Fruit fly (Drosophila melanogaster) whole organism, wandering third instar larva: Measurements from ENCODE around the gene lva.

Source experiments
- Abd-B ChIP-seq: fragments of >200 bp; optimal IDR thresholded peaks from 2 replicates; lab custom pipeline; 2017; ENCODE audit warnings: missing biosample characterization, missing genetic modification characterization
- CG32264 ChIP-seq: fragments of 200-800 bp; sonication (Bioruptor generic); optimal IDR thresholded peaks from 2 replicates; lab custom pipeline; 2016; ENCODE audit warnings: missing biosample characterization, missing genetic modification characterization
- CG9705 ChIP-seq: fragments of 200-800 bp; sonication (Bioruptor generic); optimal IDR thresholded peaks from 2 replicates; lab custom pipeline; 2018; ENCODE audit warnings: missing biosample characterization, mild to moderate bottlenecking, missing genetic modification characterization
- CrebA ChIP-seq: fragments of 200-800 bp; sonication (Bioruptor generic); optimal IDR thresholded peaks from 2 replicates; lab custom pipeline; 2016; ENCODE audit warnings: missing biosample characterization, mild to moderate bottlenecking, missing genetic modification characterization, borderline replicate concordance
- Dfd ChIP-seq: fragments of >200 bp; optimal IDR thresholded peaks from 2 replicates; lab custom pipeline; 2017; ENCODE audit warnings: missing biosample characterization, missing genetic modification characterization
- Dif ChIP-seq: fragments of 200-275, 200-300 bp; sonication (Bioruptor generic); optimal IDR thresholded peaks from 2 replicates; lab custom pipeline; 2018; ENCODE audit warnings: missing biosample characterization, missing genetic modification characterization; ENCODE audit not compliant: partially characterized antibody
- GATAd ChIP-seq: sonication (Bioruptor generic); optimal IDR thresholded peaks from 2 replicates; lab custom pipeline; 2016; ENCODE audit warnings: missing biosample characterization, missing genetic modification characterization
- HLH106 ChIP-seq: fragments of 200-800 bp; optimal IDR thresholded peaks from 3 replicates; lab custom pipeline; 2019; ENCODE audit warnings: missing biosample characterization, mild to moderate bottlenecking, missing genetic modification characterization, moderate library complexity
- Hnf4 ChIP-seq: fragments of 200-800 bp; sonication (Bioruptor generic); optimal IDR thresholded peaks from 2 replicates; lab custom pipeline; 2016; ENCODE audit warnings: missing biosample characterization, mild to moderate bottlenecking, missing genetic modification characterization
- Hr78 ChIP-seq: fragments of >200 bp; optimal IDR thresholded peaks from 2 replicates; lab custom pipeline; 2017; ENCODE audit warnings: missing biosample characterization, missing genetic modification characterization
- Hr83 ChIP-seq: fragments of 200-300 bp; sonication (Bioruptor generic); optimal IDR thresholded peaks from 2 replicates; lab custom pipeline; 2016; ENCODE audit warnings: missing biosample characterization, mild to moderate bottlenecking, missing genetic modification characterization, moderate library complexity; ENCODE audit not compliant: poor library complexity, severe bottlenecking
- Jra ChIP-seq: sonication (Bioruptor generic); optimal IDR thresholded peaks from 2 replicates; lab custom pipeline; 2016; ENCODE audit warnings: missing biosample characterization, missing genetic modification characterization
- Mio ChIP-seq: sonication (Bioruptor generic); optimal IDR thresholded peaks from 2 replicates; lab custom pipeline; 2016; ENCODE audit warnings: missing biosample characterization, missing genetic modification characterization
- Myc ChIP-seq: fragments of >200 bp; optimal IDR thresholded peaks from 2 replicates; lab custom pipeline; 2017
- N ChIP-seq: fragments of >200 bp; optimal IDR thresholded peaks from 2 replicates; lab custom pipeline; 2018; ENCODE audit warnings: missing biosample characterization, missing external identifiers, missing genetic modification characterization
- OdsH ChIP-seq: fragments of 200-800 bp; sonication (Bioruptor generic); optimal IDR thresholded peaks from 2 replicates; lab custom pipeline; 2016; ENCODE audit warnings: missing biosample characterization, mild to moderate bottlenecking, missing genetic modification characterization
- Rel ChIP-seq, 2 experiments: fragments of 200-800 bp; sonication (Bioruptor generic) in 1 of 2; optimal IDR thresholded peaks; 2 replicates in 1 of 2; 3 replicates in 1 of 2; lab custom pipeline; 2016 to 2019; ENCODE audit warnings: mild to moderate bottlenecking in 2 of 2, missing biosample characterization in 2 of 2, missing genetic modification characterization in 2 of 2, moderate library complexity in 1 of 2
- Sp1 ChIP-seq: fragments of 200-800 bp; sonication (Bioruptor generic); optimal IDR thresholded peaks from 3 replicates; lab custom pipeline; 2019; ENCODE audit warnings: missing biosample characterization, mild to moderate bottlenecking, missing genetic modification characterization, moderate library complexity
- Vsx2 ChIP-seq: fragments of 200-300, 225-300 bp; sonication (Bioruptor generic); optimal IDR thresholded peaks from 2 replicates; lab custom pipeline; 2018; ENCODE audit warnings: missing biosample characterization, missing genetic modification characterization; ENCODE audit not compliant: partially characterized antibody
- br ChIP-seq: fragments of 200-800 bp; sonication (Bioruptor generic); optimal IDR thresholded peaks from 2 replicates; lab custom pipeline; 2016; ENCODE audit warnings: missing biosample characterization, missing genetic modification characterization
- brk ChIP-seq: fragments of 200-800 bp; sonication (Bioruptor generic); optimal IDR thresholded peaks from 2 replicates; lab custom pipeline; 2016; ENCODE audit warnings: missing biosample characterization, mild to moderate bottlenecking, missing genetic modification characterization
- dl ChIP-seq, 2 experiments: fragments of 175-275, 200-275 bp in 1 of 2; fragments of 200-275 bp in 1 of 2; sonication (Bioruptor generic); optimal IDR thresholded peaks; lab custom pipeline; 2018; ENCODE audit warnings: mild to moderate bottlenecking in 2 of 2, missing biosample characterization in 2 of 2, missing genetic modification characterization in 2 of 2, moderate library complexity in 2 of 2; ENCODE audit not compliant: partially characterized antibody in 2 of 2, insufficient read depth in 1 of 2
- dmrt93B ChIP-seq: fragments of 200-800 bp; sonication (Bioruptor generic); optimal IDR thresholded peaks from 2 replicates; lab custom pipeline; 2018; ENCODE audit warnings: missing biosample characterization, mild to moderate bottlenecking, missing genetic modification characterization
- dsf ChIP-seq: sonication (Bioruptor generic); optimal IDR thresholded peaks from 2 replicates; lab custom pipeline; 2016; ENCODE audit warnings: missing biosample characterization, missing genetic modification characterization, borderline replicate concordance
- ey ChIP-seq: fragments of 200-800 bp; sonication (Bioruptor generic); optimal IDR thresholded peaks from 2 replicates; lab custom pipeline; 2016; ENCODE audit warnings: missing biosample characterization, missing genetic modification characterization
- foxo ChIP-seq, 2 experiments: fragments of 200-800 bp; sonication (Bioruptor generic); optimal IDR thresholded peaks; 2 replicates in 1 of 2; 3 replicates in 1 of 2; lab custom pipeline; 2016 to 2017; ENCODE audit warnings: missing biosample characterization in 2 of 2, missing genetic modification characterization in 2 of 2
- fru ChIP-seq: fragments of 200-800 bp; sonication (Bioruptor generic); optimal IDR thresholded peaks from 3 replicates; lab custom pipeline; 2016; ENCODE audit warnings: missing biosample characterization, mild to moderate bottlenecking, missing genetic modification characterization
- h ChIP-seq: fragments of 200-800 bp; sonication (Bioruptor generic); optimal IDR thresholded peaks from 3 replicates; lab custom pipeline; 2016; ENCODE audit warnings: missing biosample characterization, mild to moderate bottlenecking, missing genetic modification characterization
- jim ChIP-seq: fragments of 175-275, 200-325 bp; sonication (Bioruptor generic); optimal IDR thresholded peaks from 2 replicates; lab custom pipeline; 2016; ENCODE audit warnings: missing biosample characterization, mild to moderate bottlenecking, missing genetic modification characterization
- lola ChIP-seq: fragments of >200 bp; optimal IDR thresholded peaks from 2 replicates; lab custom pipeline; 2017; ENCODE audit warnings: missing biosample characterization, missing genetic modification characterization
- pan ChIP-seq: fragments of >200 bp; optimal IDR thresholded peaks from 2 replicates; lab custom pipeline; 2017
- psq ChIP-seq: fragments of 200-800 bp; sonication (Bioruptor generic); optimal IDR thresholded peaks from 3 replicates; lab custom pipeline; 2017; ENCODE audit warnings: missing biosample characterization, mild to moderate bottlenecking, missing genetic modification characterization, moderate library complexity
- rgr ChIP-seq: fragments of 200-800 bp; sonication (Bioruptor generic); optimal IDR thresholded peaks from 3 replicates; lab custom pipeline; 2016; ENCODE audit warnings: missing biosample characterization, mild to moderate bottlenecking, missing genetic modification characterization
- sage ChIP-seq: fragments of 200-800 bp; sonication (Bioruptor generic); optimal IDR thresholded peaks from 2 replicates; lab custom pipeline; 2016; ENCODE audit warnings: missing biosample characterization, mild to moderate bottlenecking, missing genetic modification characterization
- sv ChIP-seq: fragments of 200-800 bp; sonication (Bioruptor generic); optimal IDR thresholded peaks from 3 replicates; lab custom pipeline; 2016; ENCODE audit warnings: missing biosample characterization, missing genetic modification characterization
- tai ChIP-seq: sonication (Bioruptor generic); optimal IDR thresholded peaks from 2 replicates; lab custom pipeline; 2016; ENCODE audit warnings: missing biosample characterization, missing genetic modification characterization
- usp ChIP-seq: fragments of >200 bp; optimal IDR thresholded peaks from 2 replicates; lab custom pipeline; 2017; ENCODE audit warnings: missing biosample characterization, missing genetic modification characterization
- woc ChIP-seq: sonication (Bioruptor generic); optimal IDR thresholded peaks from 2 replicates; lab custom pipeline; 2016; ENCODE audit warnings: missing biosample characterization, mild to moderate bottlenecking, missing genetic modification characterization

The lva gene

DNA sequence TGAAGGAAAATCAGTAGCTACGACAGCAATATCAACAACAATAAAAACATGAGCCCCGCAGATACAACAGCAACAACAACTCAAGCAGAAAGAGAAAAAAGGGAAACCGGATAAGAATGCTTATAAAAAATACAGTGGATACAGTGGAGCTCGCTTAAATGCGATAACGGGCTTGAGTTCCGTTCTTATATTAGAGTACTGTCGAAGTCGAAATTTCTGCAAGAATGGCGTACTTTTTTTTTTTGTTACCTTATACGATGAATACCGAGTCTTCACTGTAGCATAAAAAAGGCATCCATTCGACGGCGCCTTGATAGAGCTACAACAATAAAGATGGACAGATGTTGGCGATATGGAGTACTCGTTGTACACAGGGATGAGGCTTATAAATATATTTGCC lies 45.1 kb upstream of the lva start:
- TF ChIP-seq dsf (GFP tag; lab: Kevin White, UChicago) (no peak), h (peak; percentile 73), br (peak; percentile 67), sv (no peak), psq (GFP tag; lab: Kevin White, UChicago) (peak; percentile 38), brk (GFP tag; lab: Kevin White, UChicago) (no peak), GATAd (GFP tag; lab: Kevin White, UChicago) (no peak), Mio (GFP tag; lab: Kevin White, UChicago) (no peak), CrebA (GFP tag; lab: Kevin White, UChicago) (peak; percentile 15), woc (GFP tag; lab: Kevin White, UChicago) (peak; percentile 58), foxo (GFP tag; optimal IDR thresholded peaks at IDR 0.05; lab: Kevin White, UChicago) (peak in 1 of 2 experiments; percentile 68), sage (GFP tag; lab: Kevin White, UChicago) (no peak), Rel (GFP tag; optimal IDR thresholded peaks at IDR 0.05; lab: Kevin White, UChicago) (no peak), Rel (tag; optimal IDR thresholded peaks at IDR 0.05; lab: Kevin White, UChicago) (no peak), Jra (no peak), CG9705 (GFP tag; lab: Kevin White, UChicago) (peak; percentile 2), Hnf4 (GFP tag; lab: Kevin White, UChicago) (peak; percentile 53), Myc (lab: Kevin White, UChicago) (no peak), Dfd (GFP tag; lab: Kevin White, UChicago) (no peak), usp (no peak), Dif (no peak), dmrt93B (GFP tag; lab: Kevin White, UChicago) (peak; percentile 44), OdsH (GFP tag; lab: Kevin White, UChicago) (peak; percentile 47), Hr78 (GFP tag; lab: Kevin White, UChicago) (no peak), N (GFP tag; lab: Kevin White, UChicago) (no peak), tai (GFP tag; lab: Kevin White, UChicago) (peak; percentile 8), Hr83 (no peak), pan (lab: Kevin White, UChicago) (no peak), CG32264 (GFP tag; lab: Kevin White, UChicago) (peak; percentile 12), Sp1 (GFP tag; lab: Kevin White, UChicago) (peak; percentile 42), rgr (GFP tag; lab: Kevin White, UChicago) (peak; percentile 58), lola (GFP tag; lab: Kevin White, UChicago) (no peak), Vsx2 (GFP tag; lab: Kevin White, UChicago) (no peak), Abd-B (GFP tag; lab: Kevin White, UChicago) (no peak), jim (GFP tag; lab: Kevin White, UChicago) (no peak), ey (GFP tag; lab: Kevin White, UChicago) (peak; percentile 66), fru (GFP tag; lab: Kevin White, UChicago) (peak; percentile 70), dl (GFP tag; optimal IDR thresholded peaks at IDR 0.05; lab: Kevin White, UChicago; ENCODE audit: insufficient read depth in 1 of 2, partially characterized antibody in 2 of 2) (no peak), HLH106 (tag; lab: Kevin White, UChicago) (peak; percentile 65)

- TF ChIP-seq rgr (GFP tag; lab: Kevin White, UChicago): no peak
These were observed 39.9 kb upstream of the lva start for dm6 chrX:4005047-4005446.

DNA sequence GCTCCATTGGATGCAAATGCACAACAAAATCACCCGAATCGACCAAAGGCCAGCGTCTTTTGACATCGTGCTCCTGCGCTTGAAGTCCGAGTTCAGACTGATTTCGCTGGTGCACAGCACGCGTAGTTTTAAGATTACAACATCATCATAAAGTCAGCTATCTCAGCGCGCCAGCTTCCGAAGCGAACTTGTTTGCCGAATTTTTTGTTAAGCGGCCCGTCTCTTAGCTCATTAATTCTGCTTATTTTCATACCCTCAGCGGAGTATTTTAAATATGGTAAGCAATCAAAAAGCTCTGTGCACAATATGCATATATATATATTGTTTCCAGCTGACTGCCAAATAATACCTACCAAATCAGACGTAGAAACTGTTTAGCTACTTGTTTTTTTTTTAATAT lies 6.1 kb upstream of the lva start, which contains the start of gene CG6414:
Gene CG6414, minus strand, starts transcription at position 101 of the 400 bp plus-strand sequence.
- TF ChIP-seq pan (lab: Kevin White, UChicago) (no peak), Jra (no peak), rgr (GFP tag; lab: Kevin White, UChicago) (no peak), Dfd (GFP tag; lab: Kevin White, UChicago) (no peak)
- TF ChIP-seq, all 38 proteins: peak for 0
